Worm (Caenorhabditis elegans) whole organism, late embryonic: ENCODE results near the gene ceh-89.

Source experiments
- C08G9.2 ChIP-seq: sonication (generic microtip); optimal IDR thresholded peaks from 2 replicates; lab custom pipeline; 2016; ENCODE audit warnings: mild to moderate bottlenecking, missing genetic modification characterization, moderate library complexity, missing compliant biosample characterization
- C38D4.7 ChIP-seq: fragments of 200-800 bp; sonication (Bioruptor generic); optimal IDR thresholded peaks from 2 replicates; lab custom pipeline; 2018; ENCODE audit warnings: mild to moderate bottlenecking, missing genetic modification characterization, moderate library complexity, missing compliant biosample characterization
- K09A11.1 ChIP-seq: sonication (generic microtip); optimal IDR thresholded peaks from 2 replicates; lab custom pipeline; 2017; ENCODE audit warnings: antibody characterized with exemption, mild to moderate bottlenecking, missing genetic modification characterization, missing compliant biosample characterization; ENCODE audit not compliant: insufficient read depth
- T23F11.4 ChIP-seq: fragments of 200-800 bp; sonication (Bioruptor generic); optimal IDR thresholded peaks from 2 replicates; lab custom pipeline; 2018; ENCODE audit warnings: mild to moderate bottlenecking, missing genetic modification characterization, missing compliant biosample characterization
- ceh-14 ChIP-seq: sonication (generic microtip); optimal IDR thresholded peaks from 2 replicates; lab custom pipeline; 2016; ENCODE audit warnings: missing genotype, missing genetic modification characterization, missing compliant biosample characterization
- ceh-18 ChIP-seq: sonication (generic microtip); optimal IDR thresholded peaks from 2 replicates; lab custom pipeline; 2016; ENCODE audit warnings: missing genetic modification characterization, missing compliant biosample characterization
- ceh-2 ChIP-seq: sonication (generic microtip); optimal IDR thresholded peaks from 2 replicates; lab custom pipeline; 2016; ENCODE audit warnings: missing genotype, missing genetic modification characterization, missing compliant biosample characterization
- ceh-22 ChIP-seq: sonication (generic microtip); optimal IDR thresholded peaks from 2 replicates; lab custom pipeline; 2017; ENCODE audit warnings: missing biosample characterization, missing genetic modification characterization
- ceh-30 ChIP-seq: fragments of 150-350 bp; optimal IDR thresholded peaks from 2 replicates; lab custom pipeline; 2014; ENCODE audit warnings: missing biosample characterization, missing genetic modification characterization
- ceh-31 ChIP-seq: sonication (generic microtip); optimal IDR thresholded peaks from 2 replicates; lab custom pipeline; 2016; ENCODE audit warnings: missing genetic modification characterization, missing compliant biosample characterization
- ceh-34 ChIP-seq: sonication (generic microtip); optimal IDR thresholded peaks from 2 replicates; lab custom pipeline; 2016; ENCODE audit warnings: mild to moderate bottlenecking, missing genetic modification characterization, missing compliant biosample characterization
- ceh-45 ChIP-seq: fragments of 200-800 bp; sonication (Bioruptor generic); IDR thresholded peaks from 2 replicates; pipeline ENCODE4 v1.3.6; 2022; ENCODE audit warnings: missing genetic modification reagents, missing genetic modification characterization, missing compliant biosample characterization
- ceh-48 ChIP-seq: sonication (generic microtip); optimal IDR thresholded peaks from 2 replicates; lab custom pipeline; 2016; ENCODE audit warnings: missing genetic modification characterization, inconsistent platforms, missing compliant biosample characterization
- che-1 ChIP-seq: sonication (generic microtip); optimal IDR thresholded peaks from 2 replicates; lab custom pipeline; 2016; ENCODE audit warnings: mild to moderate bottlenecking, missing genetic modification characterization, missing compliant biosample characterization
- dve-1 ChIP-seq: sonication (generic microtip); optimal IDR thresholded peaks from 2 replicates; lab custom pipeline; 2017; ENCODE audit warnings: antibody characterized with exemption, mild to moderate bottlenecking, missing genetic modification characterization, missing compliant biosample characterization
- elt-4 ChIP-seq: sonication (generic microtip); optimal IDR thresholded peaks from 2 replicates; lab custom pipeline; 2016; ENCODE audit warnings: missing genetic modification characterization, missing compliant biosample characterization
- ets-4 ChIP-seq: sonication (generic microtip); optimal IDR thresholded peaks from 2 replicates; lab custom pipeline; 2016; ENCODE audit warnings: missing genetic modification characterization, missing compliant biosample characterization
- eyg-1 ChIP-seq: sonication (generic microtip); optimal IDR thresholded peaks from 2 replicates; lab custom pipeline; 2016; ENCODE audit warnings: missing genotype, missing genetic modification characterization, missing compliant biosample characterization
- fax-1 ChIP-seq: sonication (generic microtip); optimal IDR thresholded peaks from 2 replicates; lab custom pipeline; 2016; ENCODE audit warnings: missing genotype, missing genetic modification characterization, missing compliant biosample characterization
- fkh-6 ChIP-seq: sonication (generic microtip); optimal IDR thresholded peaks from 2 replicates; lab custom pipeline; 2016; ENCODE audit warnings: missing genetic modification characterization, missing compliant biosample characterization
- gmeb-2 ChIP-seq: sonication (generic microtip); optimal IDR thresholded peaks from 2 replicates; lab custom pipeline; 2016; ENCODE audit warnings: missing genetic modification characterization, inconsistent platforms, missing compliant biosample characterization
- hlh-30 ChIP-seq: sonication (generic microtip); optimal IDR thresholded peaks from 2 replicates; lab custom pipeline; 2017; ENCODE audit warnings: antibody characterized with exemption, missing genetic modification characterization, missing compliant biosample characterization; ENCODE audit not compliant: insufficient read depth
- hlh-6 ChIP-seq: sonication (generic microtip); optimal IDR thresholded peaks from 2 replicates; lab custom pipeline; 2016; ENCODE audit warnings: missing genotype, missing genetic modification characterization, missing compliant biosample characterization
- lim-6 ChIP-seq: sonication (generic microtip); optimal IDR thresholded peaks from 2 replicates; lab custom pipeline; 2016; ENCODE audit warnings: missing genetic modification characterization, missing compliant biosample characterization
- lin-11 ChIP-seq: fragments of 200-800 bp; sonication (Bioruptor generic); optimal IDR thresholded peaks from 2 replicates; lab custom pipeline; 2018; ENCODE audit warnings: mild to moderate bottlenecking, missing genetic modification characterization, missing compliant biosample characterization
- nfya-1 ChIP-seq: sonication (generic microtip); optimal IDR thresholded peaks from 2 replicates; lab custom pipeline; 2017; ENCODE audit warnings: missing genetic modification characterization, mild to moderate bottlenecking, missing compliant biosample characterization, antibody characterized with exemption, moderate library complexity
- nhr-11 ChIP-seq: fragments of 150-350 bp; optimal IDR thresholded peaks from 2 replicates; lab custom pipeline; 2014; ENCODE audit warnings: missing biosample characterization, missing genetic modification characterization
- nhr-232 ChIP-seq: sonication (generic microtip); optimal IDR thresholded peaks from 2 replicates; lab custom pipeline; 2016; ENCODE audit warnings: missing genetic modification characterization, missing compliant biosample characterization
- odd-2 ChIP-seq: sonication (generic microtip); optimal IDR thresholded peaks from 2 replicates; lab custom pipeline; 2017; ENCODE audit warnings: antibody characterized with exemption, mild to moderate bottlenecking, missing genetic modification characterization, missing compliant biosample characterization
- pax-1 ChIP-seq: fragments of 150-350 bp; optimal IDR thresholded peaks from 2 replicates; lab custom pipeline; 2014; ENCODE audit warnings: missing biosample characterization, missing genetic modification characterization
- pros-1 ChIP-seq: fragments of 150-350 bp; optimal IDR thresholded peaks from 2 replicates; lab custom pipeline; 2014; ENCODE audit warnings: missing biosample characterization, missing genetic modification reagents, missing genetic modification characterization
- rnt-1 ChIP-seq: sonication (generic microtip); optimal IDR thresholded peaks from 2 replicates; lab custom pipeline; 2016; ENCODE audit warnings: missing genetic modification characterization, missing compliant biosample characterization
- sox-4 ChIP-seq: sonication (generic microtip); optimal IDR thresholded peaks from 2 replicates; lab custom pipeline; 2017; ENCODE audit warnings: mild to moderate bottlenecking, missing genetic modification characterization, inconsistent platforms, missing compliant biosample characterization
- tbx-2 ChIP-seq: sonication (generic microtip); optimal IDR thresholded peaks from 2 replicates; lab custom pipeline; 2016; ENCODE audit warnings: missing genetic modification characterization, missing compliant biosample characterization
- tbx-7 ChIP-seq: sonication (generic microtip); optimal IDR thresholded peaks from 2 replicates; lab custom pipeline; 2016; ENCODE audit warnings: missing genotype, missing genetic modification characterization, missing compliant biosample characterization
- ttx-3 ChIP-seq: sonication (generic microtip); optimal IDR thresholded peaks from 2 replicates; lab custom pipeline; 2016; ENCODE audit warnings: missing genetic modification reagents, missing genetic modification characterization, missing compliant biosample characterization
- unc-3 ChIP-seq, 2 experiments: fragments of 200-800 bp in 1 of 2; sonication (Bioruptor generic) in 1 of 2; sonication (generic microtip) in 1 of 2; conservative IDR thresholded peaks in 1 of 2; optimal IDR thresholded peaks in 1 of 2; 2 replicates each; pipeline versions ENCODE4 v1.3.6 to Lab custom; 2016 to 2022; ENCODE audit warnings: missing compliant biosample characterization in 2 of 2, missing genetic modification characterization in 2 of 2, missing genetic modification reagents in 1 of 2
- unc-55 ChIP-seq: sonication (generic microtip); optimal IDR thresholded peaks from 2 replicates; lab custom pipeline; 2017; ENCODE audit warnings: missing biosample characterization, missing genetic modification reagents, missing genetic modification characterization
- zip-5 ChIP-seq: sonication (generic microtip); optimal IDR thresholded peaks from 2 replicates; lab custom pipeline; 2016; ENCODE audit warnings: missing genetic modification characterization, missing compliant biosample characterization

ceh-89 gene

ce11 chrX:14115480-14116161, 26.1 kb upstream of the ceh-89 start, which contains the start of gene F28H6.7 (continued):
- peak; percentile 85 for TF ChIP-seq eyg-1 (tag; lab: Kevin White, UChicago)
- TF ChIP-seq unc-3 (GFP tag; conservative IDR thresholded peaks at IDR 0.05; lab: Robert Waterston, UW): peak; percentile 92
- TF ChIP-seq unc-3 (tag; optimal IDR thresholded peaks at IDR 0.05; lab: Kevin White, UChicago): peak; percentile 76
- TF ChIP-seq ceh-31 (tag; lab: Kevin White, UChicago): peak; percentile 46
- TF ChIP-seq ceh-34: peak; percentile 85
- TF ChIP-seq sox-4: peak; percentile 89
- TF ChIP-seq ets-4 (tag; lab: Kevin White, UChicago): peak; percentile 47
- TF ChIP-seq rnt-1: peak; percentile 85
- TF ChIP-seq lim-6 (tag; lab: Kevin White, UChicago): peak; percentile 78
- peak; percentile 59 for TF ChIP-seq zip-5 (tag; lab: Kevin White, UChicago)
- peak; percentile 87 for TF ChIP-seq gmeb-2 (tag; lab: Kevin White, UChicago)
- TF ChIP-seq unc-55 (GFP tag; lab: Kevin White, UChicago): no peak
- peak; percentile 95 for TF ChIP-seq nhr-232 (tag; lab: Kevin White, UChicago)
- TF ChIP-seq ceh-45 (GFP tag; lab: Robert Waterston, UW): peak; percentile 95
- peak; percentile 85 for TF ChIP-seq T23F11.4
- peak; percentile 72 for TF ChIP-seq ceh-14 (tag; lab: Kevin White, UChicago)
- peak; percentile 80 for TF ChIP-seq fax-1 (tag; lab: Kevin White, UChicago)
- peak; percentile 93 for TF ChIP-seq che-1
- peak; percentile 91 for TF ChIP-seq lin-11 (tag; lab: Kevin White, UChicago)
- TF ChIP-seq K09A11.1 (tag; lab: Kevin White, UChicago): peak; percentile 79
- TF ChIP-seq fkh-6 (tag; lab: Kevin White, UChicago): peak; percentile 94
- TF ChIP-seq C38D4.7 (GFP tag; lab: Kevin White, UChicago): peak; percentile 90

DNA sequence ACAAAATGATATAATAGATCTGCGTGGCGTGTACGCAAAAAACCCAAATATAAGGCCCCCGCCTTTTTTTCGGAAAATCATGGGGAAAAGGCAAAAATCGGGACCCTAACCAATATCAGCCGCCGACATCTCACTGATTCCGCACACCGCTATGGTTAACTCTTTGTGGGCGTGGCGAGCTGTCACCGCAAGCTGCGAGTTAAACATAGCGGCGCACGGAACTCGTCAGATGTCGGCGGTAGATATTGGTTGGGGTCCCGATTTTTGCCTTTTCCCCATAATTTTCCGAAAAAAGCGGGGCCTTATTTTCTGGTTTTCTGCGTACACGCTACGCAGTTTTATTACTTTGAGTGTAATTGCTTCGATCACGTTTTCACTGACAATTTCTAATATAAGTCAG, 23.0 kb upstream of the ceh-89 start:
- no peak for TF ChIP-seq ets-4 (tag; lab: Kevin White, UChicago)
- TF ChIP-seq ceh-34: no peak
- TF ChIP-seq ceh-18 (tag; lab: Kevin White, UChicago): no peak
- TF ChIP-seq pax-1: no peak
- TF ChIP-seq tbx-7 (tag; lab: Kevin White, UChicago): no peak
- TF ChIP-seq, all 69 proteins: peak for 0

DNA sequence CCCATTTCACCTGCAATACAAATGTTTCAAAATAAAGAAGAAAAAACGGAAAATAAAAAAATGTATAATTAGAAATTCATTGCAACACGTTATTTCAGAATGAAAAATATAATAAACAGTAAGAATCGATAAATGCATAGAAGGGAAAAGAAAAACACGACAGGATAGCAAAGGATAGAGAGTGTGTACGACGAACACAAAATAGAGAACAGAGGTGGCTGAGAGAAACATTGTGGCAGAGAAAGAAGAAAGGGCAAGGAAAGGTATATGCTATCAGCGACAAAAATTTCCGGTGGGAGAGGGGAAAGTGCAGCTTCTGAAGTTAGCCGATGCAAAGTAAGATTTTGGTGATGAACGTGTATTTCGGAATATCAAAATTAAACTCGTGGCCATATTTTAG, 15.9 kb upstream of the ceh-89 start, which contains the start of gene F28H6.6:
Gene F28H6.6, minus strand, starts transcription at position 10 of the 400 bp plus-strand sequence.
- TF ChIP-seq odd-2 (tag; lab: Kevin White, UChicago) (no peak), ttx-3 (tag; lab: Kevin White, UChicago) (no peak), dve-1 (no peak), hlh-30 (tag; lab: Kevin White, UChicago) (no peak), tbx-2 (tag; lab: Kevin White, UChicago) (no peak), hlh-6 (no peak), pros-1 (tag; lab: Kevin White, UChicago) (no peak), ceh-34 (no peak), ceh-22 (tag; lab: Kevin White, UChicago) (no peak), nhr-11 (tag; lab: Kevin White, UChicago) (no peak), ceh-30 (no peak), elt-4 (tag; lab: Kevin White, UChicago) (no peak), T23F11.4 (no peak)

DNA sequence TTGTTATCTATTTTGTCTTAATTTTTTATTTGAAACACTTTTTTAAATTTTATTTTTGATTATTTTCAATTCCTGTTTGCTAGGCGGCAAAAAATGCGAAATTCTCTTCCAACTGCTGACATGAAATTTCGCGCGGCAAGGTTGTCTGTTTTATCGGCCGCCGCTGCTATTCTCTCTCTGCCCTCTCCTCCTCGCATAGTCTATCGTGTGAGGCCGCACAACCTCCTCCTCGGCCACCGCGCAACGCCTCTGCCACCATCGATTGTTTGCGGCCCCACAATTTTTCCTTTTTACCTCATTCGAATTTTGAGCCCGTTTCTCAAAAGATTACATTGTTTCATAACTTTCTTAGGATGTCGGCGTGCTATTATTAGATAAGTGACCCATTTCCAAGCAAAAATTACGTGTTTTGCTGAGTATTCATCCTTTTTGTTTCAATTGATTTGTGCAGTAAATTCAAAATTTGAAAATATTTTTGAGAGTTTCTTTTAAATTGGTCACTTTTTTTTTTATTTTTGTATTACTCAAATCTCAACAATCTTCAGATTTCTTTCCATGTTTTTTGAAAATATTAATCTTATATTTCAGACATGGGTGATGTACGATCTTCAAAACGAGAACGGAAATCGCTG, 14.3 kb upstream of the ceh-89 start, which contains the start of gene F28H6.4:
Gene F28H6.4, plus strand, starts transcription at position 582 of the 632 bp plus-strand sequence.
- TF ChIP-seq tbx-2 (tag; lab: Kevin White, UChicago): peak; percentile 35
- TF ChIP-seq ets-4 (tag; lab: Kevin White, UChicago): peak; percentile 28
- peak; percentile 45 for TF ChIP-seq ceh-48
- TF ChIP-seq nfya-1 (tag; lab: Kevin White, UChicago): peak; percentile 28
- TF ChIP-seq rnt-1: no peak
- peak; percentile 51 for TF ChIP-seq C08G9.2
- peak; percentile 5 for TF ChIP-seq ceh-18 (tag; lab: Kevin White, UChicago)
- no peak for TF ChIP-seq ceh-45 (GFP tag; lab: Robert Waterston, UW)
- peak; percentile 69 for TF ChIP-seq ceh-31 (tag; lab: Kevin White, UChicago)
- TF ChIP-seq ceh-2 (tag; lab: Kevin White, UChicago): peak; percentile 14
